Fruit fly (Drosophila melanogaster): ENCODE results near the gene Eig71Ec.

Gene Eig71Ec

DNA sequence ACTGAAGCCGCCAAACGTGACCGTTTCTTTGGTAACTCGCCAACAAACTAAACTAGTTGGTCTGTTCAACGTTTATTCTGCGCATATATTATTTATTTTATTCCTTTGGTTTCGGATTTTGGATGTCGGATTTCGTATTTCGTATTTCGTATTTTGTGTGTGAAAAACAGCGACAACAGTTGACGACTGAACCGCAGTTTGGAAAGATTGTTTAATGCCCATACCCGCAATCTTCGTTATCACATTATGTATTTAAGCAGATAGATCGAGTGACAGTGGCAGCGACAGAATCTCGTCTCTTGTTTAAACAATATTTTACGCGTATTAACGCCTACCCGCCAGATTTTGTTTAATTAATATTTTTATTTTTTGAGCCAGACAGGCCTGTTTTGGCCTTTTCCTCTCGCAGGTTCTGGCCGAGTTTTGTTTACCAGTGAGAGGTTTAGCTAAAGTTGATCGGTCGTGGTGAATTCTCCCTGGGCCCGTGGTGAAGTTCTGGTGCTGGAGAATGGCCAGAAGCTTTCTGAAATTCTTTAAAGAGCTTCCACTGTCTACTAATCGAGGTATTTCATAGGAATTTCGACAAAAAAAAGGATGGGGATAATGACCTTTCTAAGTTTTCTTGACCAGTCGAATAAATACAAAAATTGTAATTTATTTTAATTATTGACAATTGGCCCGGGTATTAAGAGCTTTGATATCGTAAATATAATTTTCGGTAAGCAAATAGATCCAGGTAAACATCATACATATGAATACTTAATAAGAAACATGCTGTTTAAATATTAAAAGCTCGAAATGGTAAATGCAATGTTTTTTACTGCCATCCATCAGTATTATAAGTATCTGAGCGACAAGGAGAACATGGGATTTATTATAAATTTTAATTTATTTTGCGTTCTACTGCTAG is 4.1 kb downstream of the Eig71Ec start, which contains the start of the genes comm3 and CG43083:
comm3 (minus strand) TSS at position 51 of the 910 bp plus-strand sequence.
CG43083 (plus strand) TSS at position 860 of the 910 bp plus-strand sequence.
- TF ChIP-seq foxo (GFP tag; optimal IDR thresholded peaks at IDR 0.05) (no peak), sage (GFP tag; optimal IDR thresholded peaks at IDR 0.05) (no peak), Sp1 (GFP tag; optimal IDR thresholded peaks at IDR 0.05) (no peak), rgr (GFP tag; optimal IDR thresholded peaks at IDR 0.05) (no peak), pan (optimal IDR thresholded peaks at IDR 0.05) (no peak), Vsx2 (GFP tag; optimal IDR thresholded peaks at IDR 0.05; ENCODE audit: partially characterized antibody) (no peak), Jra (GFP tag; optimal IDR thresholded peaks at IDR 0.05) (no peak), br (GFP tag; optimal IDR thresholded peaks at IDR 0.05) (no peak), sv (GFP tag; optimal IDR thresholded peaks at IDR 0.05) (no peak), GATAd (GFP tag; optimal IDR thresholded peaks at IDR 0.05) (no peak), ey (GFP tag; optimal IDR thresholded peaks at IDR 0.05) (no peak), Mio (GFP tag; optimal IDR thresholded peaks at IDR 0.05) (no peak), Rel (GFP tag; optimal IDR thresholded peaks at IDR 0.05) (no peak), Rel (tag; optimal IDR thresholded peaks at IDR 0.05) (no peak), CrebA (GFP tag; optimal IDR thresholded peaks at IDR 0.05; ENCODE audit: borderline replicate concordance) (peak; percentile 34), dmrt93B (GFP tag; optimal IDR thresholded peaks at IDR 0.05) (no peak), tai (GFP tag; optimal IDR thresholded peaks at IDR 0.05) (no peak), Hr78 (GFP tag; optimal IDR thresholded peaks at IDR 0.05) (no peak), OdsH (GFP tag; optimal IDR thresholded peaks at IDR 0.05) (no peak), fru (GFP tag; optimal IDR thresholded peaks at IDR 0.05) (peak; percentile 32), brk (GFP tag; optimal IDR thresholded peaks at IDR 0.05) (no peak), HLH106 (tag; optimal IDR thresholded peaks at IDR 0.05) (no peak), woc (GFP tag; optimal IDR thresholded peaks at IDR 0.05) (no peak), Hr83 (GFP tag; optimal IDR thresholded peaks at IDR 0.05; ENCODE audit: poor library complexity, severe bottlenecking) (peak; percentile 30), lola (GFP tag; optimal IDR thresholded peaks at IDR 0.05) (no peak), h (GFP tag; optimal IDR thresholded peaks at IDR 0.05) (peak; percentile 42), Hnf4 (GFP tag; optimal IDR thresholded peaks at IDR 0.05) (no peak)

DNA sequence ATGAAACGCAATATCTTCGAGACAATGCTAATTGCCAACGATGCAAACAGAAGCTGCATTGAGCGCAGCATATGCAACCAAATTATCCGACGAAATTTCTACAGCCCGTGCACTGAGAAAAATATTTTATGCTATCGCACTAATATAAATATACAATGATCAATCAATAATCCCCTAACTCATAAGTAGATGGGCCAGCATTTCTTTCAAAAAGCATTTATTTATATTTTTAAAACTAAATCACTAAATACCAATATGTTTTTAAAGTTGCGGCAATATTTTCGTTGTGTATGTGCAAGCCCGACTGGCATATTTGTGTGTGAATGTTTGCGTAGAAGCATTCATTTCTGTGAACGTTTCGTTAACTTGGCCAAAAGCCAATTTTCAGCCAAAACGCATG is 5.9 kb downstream of the Eig71Ec start:
- TF ChIP-seq Dif (GFP tag; optimal IDR thresholded peaks at IDR 0.05; ENCODE audit: partially characterized antibody): no peak
- no peak for TF ChIP-seq Hnf4 (GFP tag; optimal IDR thresholded peaks at IDR 0.05)
- no peak for TF ChIP-seq Mio (GFP tag; optimal IDR thresholded peaks at IDR 0.05)
- TF ChIP-seq tai (GFP tag; optimal IDR thresholded peaks at IDR 0.05): no peak
- no peak for TF ChIP-seq Vsx2 (GFP tag; optimal IDR thresholded peaks at IDR 0.05; ENCODE audit: partially characterized antibody)
- TF ChIP-seq Jra (GFP tag; optimal IDR thresholded peaks at IDR 0.05): no peak
- no peak for TF ChIP-seq br (GFP tag; optimal IDR thresholded peaks at IDR 0.05)

DNA sequence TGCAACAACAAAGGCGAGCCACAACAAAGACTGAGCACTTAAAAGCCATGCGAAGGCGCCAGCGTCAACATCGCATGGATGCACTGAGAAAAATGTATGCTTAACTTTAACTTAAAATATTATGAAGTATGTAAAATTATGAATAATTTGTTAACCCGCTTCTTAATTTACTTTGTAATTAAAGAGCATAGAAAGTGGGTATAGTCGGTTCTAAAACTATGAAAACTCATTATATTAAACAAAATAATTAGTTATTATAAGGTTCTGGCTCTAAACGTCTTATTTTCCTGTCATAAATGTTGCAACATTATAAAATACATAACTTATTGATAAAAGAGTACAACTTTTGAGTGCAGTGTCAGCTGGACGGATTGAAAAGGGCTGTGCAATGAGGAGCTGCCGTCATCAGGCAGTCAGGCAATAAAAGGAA is 10.4 kb downstream of the Eig71Ec start:
- no peak for TF ChIP-seq brk (GFP tag; optimal IDR thresholded peaks at IDR 0.05)
- TF ChIP-seq ey (GFP tag; optimal IDR thresholded peaks at IDR 0.05): peak; percentile 11
- no peak for TF ChIP-seq dl (GFP tag; optimal IDR thresholded peaks at IDR 0.05; ENCODE audit: insufficient read depth in 1 of 2, partially characterized antibody in 2 of 2)
- no peak for TF ChIP-seq Dif (GFP tag; optimal IDR thresholded peaks at IDR 0.05; ENCODE audit: partially characterized antibody)
- TF ChIP-seq Sp1 (GFP tag; optimal IDR thresholded peaks at IDR 0.05): peak; percentile 4
- TF ChIP-seq Dfd (GFP tag; optimal IDR thresholded peaks at IDR 0.05): no peak
- TF ChIP-seq Abd-B (GFP tag; optimal IDR thresholded peaks at IDR 0.05): no peak
- no peak for TF ChIP-seq GATAd (GFP tag; optimal IDR thresholded peaks at IDR 0.05)
- no peak for TF ChIP-seq h (GFP tag; optimal IDR thresholded peaks at IDR 0.05)
- TF ChIP-seq woc (GFP tag; optimal IDR thresholded peaks at IDR 0.05): no peak
- no peak for TF ChIP-seq psq (GFP tag; optimal IDR thresholded peaks at IDR 0.05)
- TF ChIP-seq tai (GFP tag; optimal IDR thresholded peaks at IDR 0.05): no peak
- TF ChIP-seq sage (GFP tag; optimal IDR thresholded peaks at IDR 0.05): no peak
- no peak for TF ChIP-seq sv (GFP tag; optimal IDR thresholded peaks at IDR 0.05)
- no peak for TF ChIP-seq pan (optimal IDR thresholded peaks at IDR 0.05)
- TF ChIP-seq dsf (GFP tag; optimal IDR thresholded peaks at IDR 0.05; ENCODE audit: borderline replicate concordance): no peak
- no peak for TF ChIP-seq Rel (GFP tag; optimal IDR thresholded peaks at IDR 0.05)
- no peak for TF ChIP-seq Rel (tag; optimal IDR thresholded peaks at IDR 0.05)
- no peak for TF ChIP-seq Vsx2 (GFP tag; optimal IDR thresholded peaks at IDR 0.05; ENCODE audit: partially characterized antibody)
- TF ChIP-seq Jra (GFP tag; optimal IDR thresholded peaks at IDR 0.05): no peak
- no peak for TF ChIP-seq dmrt93B (GFP tag; optimal IDR thresholded peaks at IDR 0.05)
- TF ChIP-seq N (GFP tag; optimal IDR thresholded peaks at IDR 0.05): no peak
- peak; percentile 23 for TF ChIP-seq HLH106 (tag; optimal IDR thresholded peaks at IDR 0.05)
- TF ChIP-seq CG9705 (GFP tag; optimal IDR thresholded peaks at IDR 0.05): no peak
- TF ChIP-seq jim (GFP tag; optimal IDR thresholded peaks at IDR 0.05): no peak
- TF ChIP-seq fru (GFP tag; optimal IDR thresholded peaks at IDR 0.05): peak; percentile 8
- no peak for TF ChIP-seq Mio (GFP tag; optimal IDR thresholded peaks at IDR 0.05)
- TF ChIP-seq br (GFP tag; optimal IDR thresholded peaks at IDR 0.05): peak; percentile 20
- TF ChIP-seq Hr83 (GFP tag; optimal IDR thresholded peaks at IDR 0.05; ENCODE audit: poor library complexity, severe bottlenecking): no peak
- no peak for TF ChIP-seq rgr (GFP tag; optimal IDR thresholded peaks at IDR 0.05)
- TF ChIP-seq OdsH (GFP tag; optimal IDR thresholded peaks at IDR 0.05): no peak
- peak in 1 of 2 experiments; percentile 25 for TF ChIP-seq foxo (GFP tag; optimal IDR thresholded peaks at IDR 0.05)
- TF ChIP-seq Hnf4 (GFP tag; optimal IDR thresholded peaks at IDR 0.05): no peak
- no peak for TF ChIP-seq usp (GFP tag; optimal IDR thresholded peaks at IDR 0.05)
- TF ChIP-seq CrebA (GFP tag; optimal IDR thresholded peaks at IDR 0.05; ENCODE audit: borderline replicate concordance): no peak
- TF ChIP-seq Hr78 (GFP tag; optimal IDR thresholded peaks at IDR 0.05): no peak
- no peak for TF ChIP-seq lola (GFP tag; optimal IDR thresholded peaks at IDR 0.05)
- no peak for TF ChIP-seq Myc (optimal IDR thresholded peaks at IDR 0.05)

Data from whole organism, wandering third instar larva.